Fruit fly (Drosophila melanogaster) whole organism, prepupa: Measurements from ENCODE around the gene mRF1.

Experiments
- CG10631 ChIP-seq: fragments of 200-800 bp; sonication (Bioruptor generic); optimal IDR thresholded peaks from 2 replicates; lab custom pipeline; 2016; ENCODE audit warnings: missing biosample characterization, missing genetic modification characterization
- CG11294 ChIP-seq: fragments of 200-800 bp; sonication (Bioruptor generic); IDR thresholded peaks from 2 replicates; pipeline ENCODE4 v1.3.6; 2022; ENCODE audit warnings: missing biosample characterization, missing genetic modification characterization
- CG11762 ChIP-seq: fragments of 200-800 bp; sonication (Bioruptor generic); optimal IDR thresholded peaks from 3 replicates; lab custom pipeline; 2016; ENCODE audit warnings: missing biosample characterization, missing genetic modification characterization; ENCODE audit not compliant: insufficient read depth
- CG1621 ChIP-seq: fragments of 200-800 bp; sonication (Bioruptor generic); optimal IDR thresholded peaks from 3 replicates; lab custom pipeline; 2018; ENCODE audit warnings: missing biosample characterization, mild to moderate bottlenecking, missing genetic modification characterization
- CG16779 ChIP-seq: fragments of 200-800 bp; sonication (Bioruptor generic); optimal IDR thresholded peaks from 3 replicates; lab custom pipeline; 2017; ENCODE audit warnings: missing biosample characterization, mild to moderate bottlenecking, missing genetic modification characterization
- CG3032 ChIP-seq: fragments of 200-800 bp; optimal IDR thresholded peaks from 2 replicates; lab custom pipeline; 2019; ENCODE audit warnings: missing biosample characterization, mild to moderate bottlenecking, missing genetic modification characterization, moderate library complexity
- CG32006 ChIP-seq: fragments of 200-800 bp; sonication (Bioruptor generic); optimal IDR thresholded peaks from 3 replicates; lab custom pipeline; 2017; ENCODE audit warnings: missing biosample characterization, mild to moderate bottlenecking, missing genetic modification characterization
- CG6808 ChIP-seq: fragments of 200-800 bp; sonication (Bioruptor generic); optimal IDR thresholded peaks from 3 replicates; lab custom pipeline; 2017; ENCODE audit warnings: missing biosample characterization, missing genetic modification characterization, mild to moderate bottlenecking, moderate library complexity, missing genetic modification reagents
- CG8119 ChIP-seq: fragments of 200-800 bp; sonication (Bioruptor generic); IDR thresholded peaks from 3 replicates; pipeline ENCODE4 v1.3.6; 2022; ENCODE audit warnings: missing biosample characterization, missing genetic modification characterization
- CG8319 ChIP-seq: fragments of 200-800 bp; sonication (Bioruptor generic); optimal IDR thresholded peaks from 3 replicates; lab custom pipeline; 2016; ENCODE audit warnings: missing biosample characterization, missing genetic modification characterization
- CG8632 ChIP-seq: fragments of 200-800 bp; sonication (Bioruptor generic); optimal IDR thresholded peaks from 3 replicates; lab custom pipeline; 2016; ENCODE audit warnings: missing biosample characterization, missing genetic modification characterization
- CG9139 ChIP-seq: fragments of 200-800 bp; sonication (Bioruptor generic); optimal IDR thresholded peaks from 3 replicates; lab custom pipeline; 2017; ENCODE audit warnings: missing biosample characterization, mild to moderate bottlenecking, missing genetic modification characterization
- Eip75B ChIP-seq: fragments of 200-800 bp; sonication (Bioruptor generic); optimal IDR thresholded peaks from 3 replicates; lab custom pipeline; 2016; ENCODE audit warnings: missing biosample characterization, missing genetic modification characterization
- Eip78C ChIP-seq: fragments of 200-800 bp; sonication (Bioruptor generic); peaks from one replicate; lab custom pipeline; 2016; ENCODE audit warnings: missing biosample characterization, missing genetic modification characterization
- Eip93F ChIP-seq: fragments of 200-800 bp; sonication (Bioruptor generic); optimal IDR thresholded peaks from 2 replicates; lab custom pipeline; 2016; ENCODE audit warnings: missing biosample characterization, mild to moderate bottlenecking, missing genetic modification characterization
- Ets21C ChIP-seq: fragments of 200-800 bp; sonication (Bioruptor generic); optimal IDR thresholded peaks from 3 replicates; lab custom pipeline; 2016; ENCODE audit warnings: missing biosample characterization, missing genetic modification characterization
- Gug ChIP-seq: fragments of 200-800 bp; sonication (Bioruptor generic); IDR thresholded peaks from 2 replicates; pipeline ENCODE4 v1.3.6; 2022; ENCODE audit warnings: missing biosample characterization, missing genetic modification characterization
- Hr39 ChIP-seq: fragments of 200-800 bp; sonication (Bioruptor generic); optimal IDR thresholded peaks from 2 replicates; lab custom pipeline; 2016; ENCODE audit warnings: missing biosample characterization, missing genetic modification characterization
- Lpt ChIP-seq: fragments of 200-800 bp; sonication (Bioruptor generic); optimal IDR thresholded peaks from 3 replicates; lab custom pipeline; 2016; ENCODE audit warnings: missing biosample characterization, missing genetic modification characterization
- OdsH ChIP-seq: fragments of 200-800 bp; sonication (Bioruptor generic); optimal IDR thresholded peaks from 3 replicates; lab custom pipeline; 2016; ENCODE audit warnings: missing biosample characterization, missing genetic modification characterization
- Smox ChIP-seq: fragments of 200-800 bp; sonication (Bioruptor generic); optimal IDR thresholded peaks from 3 replicates; lab custom pipeline; 2016; ENCODE audit warnings: missing biosample characterization, missing genetic modification characterization
- Sox102F ChIP-seq: fragments of 200-800 bp; sonication (Bioruptor generic); optimal IDR thresholded peaks from 2 replicates; lab custom pipeline; 2016; ENCODE audit warnings: missing biosample characterization, mild to moderate bottlenecking, missing genetic modification characterization
- Sox15 ChIP-seq: fragments of 200-800 bp; sonication (Bioruptor generic); optimal IDR thresholded peaks from 3 replicates; lab custom pipeline; 2016; ENCODE audit warnings: missing biosample characterization, missing genetic modification characterization
- achi ChIP-seq: fragments of 200-800 bp; sonication (Bioruptor generic); optimal IDR thresholded peaks from 3 replicates; lab custom pipeline; 2016; ENCODE audit warnings: missing biosample characterization, missing genetic modification characterization
- acj6 ChIP-seq: fragments of 200-800 bp; sonication (Bioruptor generic); optimal IDR thresholded peaks from 3 replicates; lab custom pipeline; 2016; ENCODE audit warnings: missing biosample characterization, missing genetic modification characterization
- cyc ChIP-seq: fragments of 200-800 bp; sonication (Bioruptor generic); optimal IDR thresholded peaks from 3 replicates; lab custom pipeline; 2016; ENCODE audit warnings: missing biosample characterization, missing genetic modification characterization
- dac ChIP-seq: fragments of 200-800 bp; sonication (Bioruptor generic); optimal IDR thresholded peaks from 2 replicates; lab custom pipeline; 2017; ENCODE audit warnings: missing biosample characterization, mild to moderate bottlenecking, missing genetic modification characterization
- esn ChIP-seq: fragments of 200-800 bp; sonication (Bioruptor generic); optimal IDR thresholded peaks from 2 replicates; lab custom pipeline; 2016; ENCODE audit warnings: missing biosample characterization, mild to moderate bottlenecking, missing genetic modification characterization, moderate library complexity
- fd59A ChIP-seq: fragments of 200-800 bp; sonication (Bioruptor generic); optimal IDR thresholded peaks from 2 replicates; lab custom pipeline; 2017; ENCODE audit warnings: missing biosample characterization, mild to moderate bottlenecking, missing genetic modification characterization, missing genetic modification reagents
- fd85E ChIP-seq: fragments of 200-800 bp; sonication (Bioruptor generic); optimal IDR thresholded peaks from 3 replicates; lab custom pipeline; 2016; ENCODE audit warnings: missing biosample characterization, missing genetic modification characterization
- lz ChIP-seq: fragments of 200-800 bp; sonication (Bioruptor generic); optimal IDR thresholded peaks from 3 replicates; lab custom pipeline; 2016; ENCODE audit warnings: missing biosample characterization, missing genetic modification characterization
- net ChIP-seq: fragments of 200-800 bp; sonication (Bioruptor generic); optimal IDR thresholded peaks from 3 replicates; lab custom pipeline; 2016; ENCODE audit warnings: missing biosample characterization, missing genetic modification characterization
- pdm3 ChIP-seq: fragments of 200-800 bp; sonication (Bioruptor generic); optimal IDR thresholded peaks from 3 replicates; lab custom pipeline; 2016; ENCODE audit warnings: missing biosample characterization, missing genetic modification characterization
- salr ChIP-seq, 2 experiments: fragments of 200-800 bp; sonication (Bioruptor generic); optimal IDR thresholded peaks; 3 replicates each; lab custom pipeline; 2016 to 2018; ENCODE audit warnings: missing biosample characterization in 2 of 2, missing genetic modification characterization in 2 of 2, mild to moderate bottlenecking in 1 of 2

The mRF1 gene

DNA sequence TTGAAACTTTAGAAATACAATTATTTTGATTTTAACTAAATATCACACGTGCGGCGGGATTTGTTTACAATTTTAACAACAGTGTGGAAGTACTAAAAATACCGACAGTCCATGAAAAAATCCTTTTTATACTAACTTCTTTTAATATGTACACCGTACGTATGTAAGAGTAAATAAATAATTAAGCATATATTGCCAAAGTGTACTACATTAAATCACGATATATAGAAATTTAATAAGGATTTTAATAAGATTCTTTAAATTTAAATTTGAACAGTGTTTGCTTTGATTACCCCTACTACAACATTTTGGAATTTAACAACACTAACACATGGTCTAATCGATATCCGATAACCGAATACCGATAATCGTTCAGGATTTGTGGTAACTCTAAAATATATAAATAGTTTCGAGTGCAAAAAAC, 2.5 kb downstream of the mRF1 start, which contains the start of the genes Ski6 and CG16812 (continued):
- TF ChIP-seq Eip75B (GFP tag; lab: Kevin White, UChicago), result no peak
- TF ChIP-seq acj6 (GFP tag; lab: Kevin White, UChicago), result no peak
- peak; percentile 75 for TF ChIP-seq CG10631 (GFP tag; lab: Kevin White, UChicago)
- TF ChIP-seq Smox (GFP tag; lab: Kevin White, UChicago), result no peak
- no peak for TF ChIP-seq CG9139 (GFP tag; lab: Kevin White, UChicago)
- no peak for TF ChIP-seq CG11294
- peak; percentile 49 for TF ChIP-seq cyc

dm6 chr2L:13225225-13225840, 5.6 kb downstream of the mRF1 start, which contains the start of gene CG15480:
Gene CG15480 (minus strand): TSS chr2L:13225275.
- TF ChIP-seq Smox (GFP tag; lab: Kevin White, UChicago) (no peak), CG16779 (no peak), net (GFP tag; lab: Kevin White, UChicago) (no peak), Ets21C (GFP tag; lab: Kevin White, UChicago) (no peak), fd85E (GFP tag; lab: Kevin White, UChicago) (no peak), Sox15 (GFP tag; lab: Kevin White, UChicago) (no peak), lz (GFP tag; lab: Kevin White, UChicago) (no peak), CG1621 (tag; lab: Kevin White, UChicago) (no peak), OdsH (GFP tag; lab: Kevin White, UChicago) (no peak), CG8119 (GFP tag; lab: Robert Waterston, UW) (no peak), CG32006 (GFP tag; lab: Kevin White, UChicago) (no peak), pdm3 (GFP tag; lab: Kevin White, UChicago) (no peak), Eip93F (GFP tag; lab: Kevin White, UChicago) (no peak), dac (GFP tag; lab: Kevin White, UChicago) (no peak)

DNA sequence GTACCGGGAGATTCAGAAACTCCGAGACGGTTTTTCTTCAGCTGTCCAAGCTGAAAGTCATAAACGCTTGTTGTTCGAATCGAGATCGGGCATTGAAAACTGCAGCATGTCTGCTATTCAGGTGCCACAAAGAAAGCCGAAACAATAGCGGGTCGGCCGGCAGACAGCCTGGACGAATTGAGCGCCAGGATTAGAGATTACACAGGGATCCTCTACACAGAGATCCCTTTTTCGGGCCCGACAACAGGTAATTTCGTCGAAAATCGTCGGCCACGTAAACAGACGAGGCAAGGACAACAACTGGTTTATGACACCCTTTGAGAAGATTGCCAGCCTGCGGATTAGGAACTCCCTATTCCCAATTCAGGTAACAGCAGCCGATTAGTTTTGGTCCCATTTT, 7.5 kb downstream of the mRF1 start, which contains the start of gene CG16813:
Gene CG16813 (plus strand): TSS at position 288 of the 400 bp plus-strand sequence.
- TF ChIP-seq fd59A (GFP tag; lab: Kevin White, UChicago) (no peak), salr (GFP tag; optimal IDR thresholded peaks at IDR 0.05; lab: Kevin White, UChicago) (no peak), achi (GFP tag; lab: Kevin White, UChicago) (no peak), Sox102F (no peak), CG8632 (GFP tag; lab: Kevin White, UChicago) (no peak), esn (GFP tag; lab: Kevin White, UChicago) (no peak), CG10631 (GFP tag; lab: Kevin White, UChicago) (no peak), net (GFP tag; lab: Kevin White, UChicago) (no peak), CG11762 (GFP tag; lab: Kevin White, UChicago) (no peak), CG8319 (GFP tag; lab: Kevin White, UChicago) (no peak), CG6808 (GFP tag; lab: Kevin White, UChicago) (no peak), Hr39 (GFP tag; lab: Kevin White, UChicago) (no peak)
- TF ChIP-seq, all 60 proteins: peak for 0

DNA sequence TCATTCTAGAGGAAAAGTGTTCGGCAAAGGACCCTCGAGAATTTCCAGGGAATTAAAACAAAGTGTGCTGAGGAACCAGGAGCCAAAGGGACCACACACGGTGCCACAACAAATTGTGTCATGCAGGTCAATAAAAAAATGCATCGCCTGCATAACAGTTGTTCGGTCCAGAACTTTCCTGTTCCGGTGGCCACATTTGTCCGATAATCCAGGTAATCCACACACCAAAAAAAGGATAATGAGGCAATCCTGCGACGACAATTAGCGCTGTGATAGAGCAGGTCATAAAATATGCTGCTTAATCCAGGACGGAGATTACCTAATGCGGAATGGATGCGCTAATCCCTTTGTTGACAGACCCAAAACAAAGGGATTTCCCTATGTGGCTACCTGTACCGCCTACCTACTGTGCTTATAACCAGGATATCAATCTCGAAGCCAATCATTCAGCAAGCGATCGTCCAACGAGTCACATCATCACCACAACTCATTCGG, 9.7 kb downstream of the mRF1 start, which contains the start of gene CG16815:
Gene CG16815 (plus strand): TSS at position 445 of the 495 bp plus-strand sequence.
- TF ChIP-seq cyc (no peak), CG8319 (GFP tag; lab: Kevin White, UChicago) (no peak), Lpt (GFP tag; lab: Kevin White, UChicago) (no peak), Gug (no peak), CG3032 (tag; lab: Kevin White, UChicago) (no peak), Eip78C (GFP tag; lab: Kevin White, UChicago) (no peak)
